Worm (Caenorhabditis elegans): ENCODE data around the gene T23B5.4.
"Not testable (repeated sequence)": the region's sequence is repeated elsewhere in the genome, so short reads cannot be mapped to it uniquely, and the experiment has no call there.

Gene T23B5.4

ce11 chrIV:12651570-12651969 is 23.2 kb upstream of the T23B5.4 start:
- no peak for TF ChIP-seq flt-1 (GFP tag; IDR thresholded peaks at IDR 0.05)
- no peak for TF ChIP-seq ztf-23 (GFP tag; IDR thresholded peaks at IDR 0.05)
- TF ChIP-seq med-1 (GFP tag; optimal IDR thresholded peaks at IDR 0.05; ENCODE audit: insufficient read depth): no peak
- no peak for TF ChIP-seq tab-1 (GFP tag; IDR thresholded peaks at IDR 0.05)
- TF ChIP-seq ref-1 (GFP tag; conservative IDR thresholded peaks at IDR 0.05): no peak
- TF ChIP-seq klf-2 (GFP tag; conservative IDR thresholded peaks at IDR 0.05): no peak

- TF ChIP-seq ztf-29 (GFP tag; IDR thresholded peaks at IDR 0.05) (no peak), klf-2 (GFP tag; conservative IDR thresholded peaks at IDR 0.05) (no peak), med-1 (GFP tag; optimal IDR thresholded peaks at IDR 0.05; ENCODE audit: insufficient read depth) (no peak), T22C8.4 (GFP tag; IDR thresholded peaks at IDR 0.05) (no peak)
Observed at ce11 chrIV:12653094-12653493, 21.7 kb upstream of the T23B5.4 start, which contains the start of the genes wdfy-3 and C26H9A.4. Gene wdfy-3, plus strand, starts transcription at chrIV:12653401. Gene C26H9A.4, plus strand, starts transcription at chrIV:12653410.

ce11 chrIV:12677137-12677536 is 2.3 kb downstream of the T23B5.4 start, which contains the start of gene T23B5.6:
Gene T23B5.6, minus strand, starts transcription at chrIV:12677237.
- TF ChIP-seq med-1 (GFP tag; optimal IDR thresholded peaks at IDR 0.05; ENCODE audit: insufficient read depth); tab-1 (GFP tag; IDR thresholded peaks at IDR 0.05); flt-1 (GFP tag; IDR thresholded peaks at IDR 0.05): not testable (repeated sequence)

- TF ChIP-seq flt-1 (GFP tag; IDR thresholded peaks at IDR 0.05) (no peak), cog-1 (tag; optimal IDR thresholded peaks at IDR 0.05) (no peak), klf-2 (GFP tag; conservative IDR thresholded peaks at IDR 0.05) (no peak), tab-1 (GFP tag; IDR thresholded peaks at IDR 0.05) (no peak), med-1 (GFP tag; optimal IDR thresholded peaks at IDR 0.05; ENCODE audit: insufficient read depth) (no peak), ztf-29 (GFP tag; IDR thresholded peaks at IDR 0.05) (no peak), T22C8.4 (GFP tag; IDR thresholded peaks at IDR 0.05) (no peak), ref-1 (GFP tag; conservative IDR thresholded peaks at IDR 0.05) (no peak), ztf-23 (GFP tag; IDR thresholded peaks at IDR 0.05) (no peak)
Observed at ce11 chrIV:12684341-12684740, 9.5 kb downstream of the T23B5.4 start, which contains the start of gene prmt-9. Gene prmt-9, minus strand, starts transcription at chrIV:12684378.

ce11 chrIV:12684826-12685594 is 10.2 kb downstream of the T23B5.4 start:
- TF ChIP-seq ztf-23 (GFP tag; IDR thresholded peaks at IDR 0.05): no peak
- TF ChIP-seq med-1 (GFP tag; optimal IDR thresholded peaks at IDR 0.05; ENCODE audit: insufficient read depth): no peak
- TF ChIP-seq T22C8.4 (GFP tag; IDR thresholded peaks at IDR 0.05): no peak
- no peak for TF ChIP-seq cog-1 (tag; optimal IDR thresholded peaks at IDR 0.05)
- no peak for TF ChIP-seq flt-1 (GFP tag; IDR thresholded peaks at IDR 0.05)
- no peak for TF ChIP-seq ztf-29 (GFP tag; IDR thresholded peaks at IDR 0.05)
- TF ChIP-seq tab-1 (GFP tag; IDR thresholded peaks at IDR 0.05): no peak

ce11 chrIV:12685827-12686226 is 11.0 kb downstream of the T23B5.4 start:
- no peak for TF ChIP-seq T22C8.4 (GFP tag; IDR thresholded peaks at IDR 0.05)
- no peak for TF ChIP-seq ztf-29 (GFP tag; IDR thresholded peaks at IDR 0.05)
- TF ChIP-seq cog-1 (tag; optimal IDR thresholded peaks at IDR 0.05): peak; percentile 40
- TF ChIP-seq tab-1 (GFP tag; IDR thresholded peaks at IDR 0.05): no peak

- TF ChIP-seq ztf-23 (GFP tag; IDR thresholded peaks at IDR 0.05): no peak
- no peak for TF ChIP-seq ref-1 (GFP tag; conservative IDR thresholded peaks at IDR 0.05)
- TF ChIP-seq tab-1 (GFP tag; IDR thresholded peaks at IDR 0.05): no peak
- no peak for TF ChIP-seq flt-1 (GFP tag; IDR thresholded peaks at IDR 0.05)
- TF ChIP-seq T22C8.4 (GFP tag; IDR thresholded peaks at IDR 0.05): no peak
- TF ChIP-seq med-1 (GFP tag; optimal IDR thresholded peaks at IDR 0.05; ENCODE audit: insufficient read depth): no peak
- no peak for TF ChIP-seq cog-1 (tag; optimal IDR thresholded peaks at IDR 0.05)
- TF ChIP-seq ztf-29 (GFP tag; IDR thresholded peaks at IDR 0.05): no peak
- TF ChIP-seq klf-2 (GFP tag; conservative IDR thresholded peaks at IDR 0.05): no peak
Observed at ce11 chrIV:12688370-12688769, 13.6 kb downstream of the T23B5.4 start, which contains the start of gene T23B5.3. Gene T23B5.3, plus strand, starts transcription at chrIV:12688670.

ce11 chrIV:12689292-12689691 is 14.5 kb downstream of the T23B5.4 start:
- TF ChIP-seq med-1 (GFP tag; optimal IDR thresholded peaks at IDR 0.05; ENCODE audit: insufficient read depth): no peak
- no peak for TF ChIP-seq ztf-23 (GFP tag; IDR thresholded peaks at IDR 0.05)
- no peak for TF ChIP-seq tab-1 (GFP tag; IDR thresholded peaks at IDR 0.05)
- no peak for TF ChIP-seq klf-2 (GFP tag; conservative IDR thresholded peaks at IDR 0.05)
- TF ChIP-seq flt-1 (GFP tag; IDR thresholded peaks at IDR 0.05): no peak
- TF ChIP-seq cog-1 (tag; optimal IDR thresholded peaks at IDR 0.05): no peak
- TF ChIP-seq ztf-29 (GFP tag; IDR thresholded peaks at IDR 0.05): no peak
- TF ChIP-seq ref-1 (GFP tag; conservative IDR thresholded peaks at IDR 0.05): no peak
- TF ChIP-seq T22C8.4 (GFP tag; IDR thresholded peaks at IDR 0.05): no peak

- TF ChIP-seq T22C8.4 (GFP tag; IDR thresholded peaks at IDR 0.05): no peak
Observed at ce11 chrIV:12689709-12690142, 14.9 kb downstream of the T23B5.4 start.

ce11 chrIV:12698880-12699279 is 24.1 kb downstream of the T23B5.4 start:
- TF ChIP-seq ref-1 (GFP tag; conservative IDR thresholded peaks at IDR 0.05) (no peak), ztf-29 (GFP tag; IDR thresholded peaks at IDR 0.05) (no peak), T22C8.4 (GFP tag; IDR thresholded peaks at IDR 0.05) (no peak), ztf-23 (GFP tag; IDR thresholded peaks at IDR 0.05) (no peak), med-1 (GFP tag; optimal IDR thresholded peaks at IDR 0.05; ENCODE audit: insufficient read depth) (no peak), tab-1 (GFP tag; IDR thresholded peaks at IDR 0.05) (no peak), klf-2 (GFP tag; conservative IDR thresholded peaks at IDR 0.05) (no peak), flt-1 (GFP tag; IDR thresholded peaks at IDR 0.05) (no peak), cog-1 (tag; optimal IDR thresholded peaks at IDR 0.05) (no peak)
